Fruit fly (Drosophila melanogaster): Measurements from ENCODE around the gene CG8219.
A peak's percentile ranks its signal among the peaks of the same experiment; 100 is the strongest.

The CG8219 gene

DNA sequence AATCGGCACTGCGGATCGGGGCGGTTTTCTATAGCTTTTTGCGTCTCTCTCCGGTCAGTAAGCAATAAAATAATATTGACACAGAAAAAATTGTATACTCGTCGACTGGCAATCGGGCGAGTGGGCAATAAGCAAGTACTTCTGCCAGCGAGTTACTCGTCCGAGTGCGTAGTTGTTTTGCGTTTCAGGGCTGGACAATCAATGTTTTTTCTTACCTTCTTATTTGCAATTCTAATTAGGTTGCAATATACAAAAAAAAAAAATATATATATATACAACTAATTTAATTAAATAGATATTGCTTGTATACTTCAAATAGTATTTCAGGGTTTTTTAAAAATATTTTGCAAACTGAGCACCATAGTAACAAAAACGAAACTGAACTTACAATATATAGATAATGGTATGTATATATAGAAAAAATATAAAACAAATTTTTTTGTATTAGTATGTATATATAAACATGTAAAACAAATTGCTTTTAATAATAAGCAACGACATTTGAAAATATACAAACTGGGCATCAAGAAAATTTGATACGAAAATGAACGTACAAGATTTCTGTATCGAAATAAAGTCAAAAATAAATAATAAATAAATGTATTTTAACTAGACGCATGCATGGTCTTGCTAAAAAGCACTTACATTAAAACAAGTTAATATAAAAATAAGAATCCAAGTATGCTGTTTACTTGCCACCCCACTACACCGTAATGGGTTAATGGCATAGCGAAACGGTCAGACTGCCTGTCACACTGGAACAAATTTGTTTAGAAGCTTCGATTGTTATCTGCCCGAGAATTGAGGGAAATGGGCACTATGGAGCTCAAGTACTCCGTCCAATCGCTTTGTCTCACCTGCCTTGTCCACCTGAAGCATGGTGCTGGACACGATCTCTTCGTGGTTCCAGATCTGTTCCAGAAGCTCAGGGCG, 11.0 kb upstream of the CG8219 start, which contains the start of the genes D19A and CG7386 (continued):
- TF ChIP-seq gem (tag; optimal IDR thresholded peaks at IDR 0.05) (peak; percentile 74), Hey (tag; optimal IDR thresholded peaks at IDR 0.05) (no peak), bab2 (GFP tag; optimal IDR thresholded peaks at IDR 0.05) (peak; percentile 43), gt (GFP tag; IDR thresholded peaks at IDR 0.05) (no peak), tgo (GFP tag; IDR thresholded peaks at IDR 0.05) (peak; percentile 45), CG34422 (GFP tag; IDR thresholded peaks at IDR 0.05) (peak; percentile 52), nerfin-2 (GFP tag; IDR thresholded peaks at IDR 0.05; ENCODE audit: partially characterized antibody) (no peak), CG6654 (GFP tag; optimal IDR thresholded peaks at IDR 0.05) (no peak), ATbp (GFP tag; optimal IDR thresholded peaks at IDR 0.05) (no peak), nmo (GFP tag; optimal IDR thresholded peaks at IDR 0.05) (peak; percentile 21), CG30020 (tag; optimal IDR thresholded peaks at IDR 0.05) (peak; percentile 29), lbe (GFP tag; optimal IDR thresholded peaks at IDR 0.05) (peak; percentile 2), hkb (optimal IDR thresholded peaks at IDR 0.05) (no peak), hkb (GFP tag; IDR thresholded peaks at IDR 0.05) (peak; percentile 37; the same call in 1 of the 2 replicates), Dip2 (GFP tag; IDR thresholded peaks at IDR 0.05) (no peak), sim (GFP tag; IDR thresholded peaks at IDR 0.05) (peak; percentile 27), vfl (GFP tag; optimal IDR thresholded peaks at IDR 0.05) (peak; percentile 18), Lhr (GFP tag; optimal IDR thresholded peaks at IDR 0.05) (no peak), CG9609 (GFP tag; optimal IDR thresholded peaks at IDR 0.05) (peak; percentile 45), vnd (GFP tag; IDR thresholded peaks at IDR 0.05; ENCODE audit: partially characterized antibody) (no peak), cad (GFP tag; optimal IDR thresholded peaks at IDR 0.05) (no peak), CG14667 (GFP tag; IDR thresholded peaks at IDR 0.05) (peak; percentile 39; the same call in 1 of the 2 replicates), Aef1 (GFP tag; IDR thresholded peaks at IDR 0.05) (peak; percentile 45), CG17612 (GFP tag; IDR thresholded peaks at IDR 0.05) (no peak), CG9797 (GFP tag; optimal IDR thresholded peaks at IDR 0.05) (no peak), ci (GFP tag; IDR thresholded peaks at IDR 0.05) (peak; percentile 75), CG3847 (GFP tag; IDR thresholded peaks at IDR 0.05) (peak; percentile 51), kay (GFP tag; optimal IDR thresholded peaks at IDR 0.05) (peak; percentile 5), CG34224 (GFP tag; IDR thresholded peaks at IDR 0.05; ENCODE audit: partially characterized antibody) (no peak; the same call in 2 of the 3 replicates), Hand (GFP tag; optimal IDR thresholded peaks at IDR 0.05) (no peak), CG10209 (GFP tag; optimal IDR thresholded peaks at IDR 0.05) (no peak), Eip74EF (GFP tag; optimal IDR thresholded peaks at IDR 0.05) (no peak), CG5245 (GFP tag; optimal IDR thresholded peaks at IDR 0.05) (no peak), CG4854 (GFP tag; optimal IDR thresholded peaks at IDR 0.05) (no peak), salm (tag; optimal IDR thresholded peaks at IDR 0.05) (no peak), CG3065 (GFP tag; optimal IDR thresholded peaks at IDR 0.05) (no peak), Ets65A (GFP tag) (peak; percentile 89), CG10321 (GFP tag; IDR thresholded peaks at IDR 0.05) (no peak), hth (optimal IDR thresholded peaks at IDR 0.05) (no peak), bigmax (GFP tag; optimal IDR thresholded peaks at IDR 0.05) (no peak), insv (GFP tag; optimal IDR thresholded peaks at IDR 0.05) (peak in 1 of 2 experiments; percentile 85), CG42726 (GFP tag; IDR thresholded peaks at IDR 0.05; ENCODE audit: partially characterized antibody) (no peak), CG10462 (GFP tag; optimal IDR thresholded peaks at IDR 0.05) (no peak), MBD-R2 (GFP tag; IDR thresholded peaks at IDR 0.05) (peak; percentile 92), CG9932 (GFP tag; IDR thresholded peaks at IDR 0.05) (peak; percentile 74), btn (GFP tag; optimal IDR thresholded peaks at IDR 0.05) (no peak), Trl (optimal IDR thresholded peaks at IDR 0.05) (no peak), Trl (GFP tag; optimal IDR thresholded peaks at IDR 0.05) (peak; percentile 54), gfzf (GFP tag; optimal IDR thresholded peaks at IDR 0.05) (peak; percentile 8), CG17568 (GFP tag; optimal IDR thresholded peaks at IDR 0.05) (no peak)
